Fruit fly (Drosophila melanogaster) whole organism, prepupa: ENCODE results near the gene Slob.

Source experiments
- Blimp-1 ChIP-seq: fragments of 200-800 bp; sonication (Bioruptor generic); optimal IDR thresholded peaks from 3 replicates; lab custom pipeline; 2017; ENCODE audit warnings: missing biosample characterization, missing genetic modification characterization, mild to moderate bottlenecking, moderate library complexity, missing genetic modification reagents
- CG10631 ChIP-seq: fragments of 200-800 bp; sonication (Bioruptor generic); optimal IDR thresholded peaks from 2 replicates; lab custom pipeline; 2016; ENCODE audit warnings: missing biosample characterization, missing genetic modification characterization
- CG4318 ChIP-seq: fragments of 200-800 bp; sonication (Bioruptor generic); optimal IDR thresholded peaks from 3 replicates; lab custom pipeline; 2017; ENCODE audit warnings: missing biosample characterization, mild to moderate bottlenecking, missing genetic modification characterization
- CG8119 ChIP-seq: fragments of 200-800 bp; sonication (Bioruptor generic); IDR thresholded peaks from 3 replicates; pipeline ENCODE4 v1.3.6; 2022; ENCODE audit warnings: missing biosample characterization, missing genetic modification characterization
- CG8632 ChIP-seq: fragments of 200-800 bp; sonication (Bioruptor generic); optimal IDR thresholded peaks from 3 replicates; lab custom pipeline; 2016; ENCODE audit warnings: missing biosample characterization, missing genetic modification characterization
- Lpt ChIP-seq: fragments of 200-800 bp; sonication (Bioruptor generic); optimal IDR thresholded peaks from 3 replicates; lab custom pipeline; 2016; ENCODE audit warnings: missing biosample characterization, missing genetic modification characterization
- dsx ChIP-seq: fragments of 200-800 bp; optimal IDR thresholded peaks from 3 replicates; lab custom pipeline; 2019; ENCODE audit warnings: missing biosample characterization, mild to moderate bottlenecking, missing genetic modification characterization, moderate library complexity; ENCODE audit not compliant: poor library complexity, severe bottlenecking
- fkh ChIP-seq: fragments of 200-800 bp; sonication (Bioruptor generic); optimal IDR thresholded peaks from 3 replicates; lab custom pipeline; 2017; ENCODE audit warnings: missing biosample characterization, mild to moderate bottlenecking, missing genetic modification characterization, moderate library complexity
- pdm3 ChIP-seq: fragments of 200-800 bp; sonication (Bioruptor generic); optimal IDR thresholded peaks from 3 replicates; lab custom pipeline; 2016; ENCODE audit warnings: missing biosample characterization, missing genetic modification characterization

- TF ChIP-seq CG8119 (GFP tag; lab: Robert Waterston, UW) (no peak), CG10631 (no peak), fkh (GFP tag; lab: Kevin White, UChicago) (no peak), Lpt (GFP tag; lab: Kevin White, UChicago) (no peak), Blimp-1 (no peak), dsx (GFP tag; lab: Kevin White, UChicago) (no peak), CG8632 (no peak), CG4318 (GFP tag; lab: Kevin White, UChicago) (no peak), pdm3 (GFP tag; lab: Kevin White, UChicago) (no peak)
Observed at dm6 chr2L:7711034-7711685, 36.3 kb upstream of the Slob start.
